Fruit fly (Drosophila melanogaster) whole organism, embryonic: Measurements from ENCODE around the gene Zaf1.

Experiments
- Antp ChIP-seq: fragments of 200-800 bp; sonication (Bioruptor generic); optimal IDR thresholded peaks from 3 replicates; lab custom pipeline; 2016; ENCODE audit warnings: missing biosample characterization, missing genetic modification characterization
- Atf6 ChIP-seq: fragments of 200-800 bp; sonication (Bioruptor generic); IDR thresholded peaks from 2 replicates; pipeline ENCODE4 v1.3.6; 2022; ENCODE audit warnings: missing biosample characterization, missing genetic modification characterization
- B-H1 ChIP-seq: fragments of 200-800 bp; sonication (Bioruptor generic); IDR thresholded peaks from 3 replicates; pipeline ENCODE4 v1.3.6; 2022; ENCODE audit warnings: missing biosample characterization, missing genetic modification characterization
- CG12155 ChIP-seq: fragments of 200-800 bp; sonication (Bioruptor generic); optimal IDR thresholded peaks from 3 replicates; lab custom pipeline; 2016; ENCODE audit warnings: missing biosample characterization, missing genetic modification characterization
- CG14014 ChIP-seq: fragments of 200-800 bp; sonication (Bioruptor generic); IDR thresholded peaks from 2 replicates; pipeline ENCODE4 v1.3.6; 2022; ENCODE audit warnings: missing biosample characterization, missing genetic modification characterization
- CG14441 ChIP-seq: fragments of 200-800 bp; sonication (Bioruptor generic); IDR thresholded peaks from 2 replicates; pipeline ENCODE4 v1.3.6; 2022; ENCODE audit warnings: missing biosample characterization, missing genetic modification characterization
- CG15269 ChIP-seq: fragments of 200-800 bp; sonication (Bioruptor generic); optimal IDR thresholded peaks from 2 replicates; lab custom pipeline; 2018; ENCODE audit warnings: missing biosample characterization, mild to moderate bottlenecking, missing genetic modification characterization, moderate library complexity
- CG15601 ChIP-seq: fragments of 200-800 bp; sonication (Bioruptor generic); optimal IDR thresholded peaks from 3 replicates; lab custom pipeline; 2019; ENCODE audit warnings: missing biosample characterization, mild to moderate bottlenecking, missing genetic modification characterization, moderate library complexity
- CG1602 ChIP-seq: fragments of 200-800 bp; sonication (Bioruptor generic); optimal IDR thresholded peaks from 3 replicates; lab custom pipeline; 2016; ENCODE audit warnings: missing biosample characterization, missing genetic modification characterization
- CG17359 ChIP-seq: fragments of 200-800 bp; sonication (Bioruptor generic); optimal IDR thresholded peaks from 3 replicates; lab custom pipeline; 2018; ENCODE audit warnings: missing biosample characterization, mild to moderate bottlenecking, missing genetic modification characterization, moderate library complexity
- CG17385 ChIP-seq: fragments of 200-800 bp; sonication (Bioruptor generic); optimal IDR thresholded peaks from 3 replicates; lab custom pipeline; 2018; ENCODE audit warnings: missing biosample characterization, mild to moderate bottlenecking, missing genetic modification characterization
- CG18599 ChIP-seq: fragments of 200-800 bp; sonication (Bioruptor generic); optimal IDR thresholded peaks from 3 replicates; lab custom pipeline; 2017; ENCODE audit warnings: missing biosample characterization, missing genetic modification characterization, mild to moderate bottlenecking, moderate library complexity, missing genetic modification reagents
- CG2116 ChIP-seq: fragments of 200-800 bp; sonication (Bioruptor generic); optimal IDR thresholded peaks from 3 replicates; lab custom pipeline; 2018; ENCODE audit warnings: missing biosample characterization, mild to moderate bottlenecking, missing genetic modification characterization
- CG2129 ChIP-seq: fragments of 200-800 bp; sonication (Bioruptor generic); IDR thresholded peaks from 2 replicates; pipeline ENCODE4 v1.3.6; 2022; ENCODE audit warnings: missing biosample characterization, missing genetic modification characterization; ENCODE audit not compliant: partially characterized antibody
- CG3281 ChIP-seq: fragments of 200-800 bp; sonication (Bioruptor generic); optimal IDR thresholded peaks from 3 replicates; lab custom pipeline; 2017; ENCODE audit warnings: missing biosample characterization, mild to moderate bottlenecking, missing genetic modification characterization
- CG34376 ChIP-seq: fragments of 200-800 bp; sonication (Bioruptor generic); optimal IDR thresholded peaks from 2 replicates; lab custom pipeline; 2018; ENCODE audit warnings: missing biosample characterization, mild to moderate bottlenecking, missing genetic modification characterization
- CG3726 ChIP-seq: fragments of 200-800 bp; sonication (Bioruptor generic); IDR thresholded peaks from 3 replicates; pipeline ENCODE4, ENCODE4 v1.3.6; 2022; ENCODE audit warnings: missing biosample characterization, missing genetic modification characterization
- CG4617 ChIP-seq: fragments of 200-800 bp; sonication (Bioruptor generic); optimal IDR thresholded peaks from 3 replicates; lab custom pipeline; 2016; ENCODE audit warnings: missing biosample characterization, missing genetic modification characterization, borderline replicate concordance
- CG5245 ChIP-seq: fragments of 200-800 bp; sonication (Bioruptor generic); optimal IDR thresholded peaks from 3 replicates; lab custom pipeline; 2016; ENCODE audit warnings: missing biosample characterization, missing genetic modification characterization
- CG7839 ChIP-seq: fragments of 200-800 bp; sonication (Bioruptor generic); optimal IDR thresholded peaks from 3 replicates; lab custom pipeline; 2018; ENCODE audit warnings: missing biosample characterization, mild to moderate bottlenecking, missing genetic modification characterization, moderate library complexity
- CG8388 ChIP-seq: fragments of 200-800 bp; sonication (Bioruptor generic); optimal IDR thresholded peaks from 2 replicates; lab custom pipeline; 2019; ENCODE audit warnings: missing biosample characterization, mild to moderate bottlenecking, missing genetic modification characterization, moderate library complexity
- Dbx ChIP-seq: fragments of 200-800 bp; sonication (Bioruptor generic); IDR thresholded peaks from 3 replicates; pipeline ENCODE4 v1.3.6; 2022; ENCODE audit warnings: missing biosample characterization, missing genetic modification characterization
- Dek ChIP-seq: fragments of 200-800 bp; sonication (Bioruptor generic); optimal IDR thresholded peaks from 3 replicates; lab custom pipeline; 2019; ENCODE audit warnings: missing biosample characterization, mild to moderate bottlenecking, missing genetic modification characterization, moderate library complexity
- E2f2 ChIP-seq: fragments of 200-800 bp; sonication (Bioruptor generic); IDR thresholded peaks from 2 replicates; pipeline ENCODE4 v1.3.6; 2022; ENCODE audit warnings: missing biosample characterization, missing genetic modification characterization
- Hand ChIP-seq: fragments of 200-800 bp; sonication (Bioruptor generic); optimal IDR thresholded peaks from 2 replicates; lab custom pipeline; 2017; ENCODE audit warnings: mild to moderate bottlenecking, missing biosample characterization, missing genetic modification reagents, missing genetic modification characterization
- MESR4 ChIP-seq: fragments of 200-800 bp; sonication (Bioruptor generic); optimal IDR thresholded peaks from 2 replicates; lab custom pipeline; 2018; ENCODE audit warnings: missing biosample characterization, mild to moderate bottlenecking, missing genetic modification characterization, moderate library complexity
- NK7.1 ChIP-seq: fragments of 200-800 bp; sonication (Bioruptor generic); optimal IDR thresholded peaks from 3 replicates; lab custom pipeline; 2016; ENCODE audit warnings: missing biosample characterization, missing genetic modification characterization
- Neu2 ChIP-seq: fragments of 200-800 bp; sonication (Bioruptor generic); optimal IDR thresholded peaks from 3 replicates; lab custom pipeline; 2016; ENCODE audit warnings: missing biosample characterization, missing genetic modification characterization, borderline replicate concordance
- Ptx1 ChIP-seq: fragments of 200-800 bp; sonication (Bioruptor generic); IDR thresholded peaks from 2 replicates; pipeline ENCODE4 v1.3.6; 2022; ENCODE audit warnings: missing biosample characterization, missing genetic modification characterization
- Side ChIP-seq: fragments of 200-800 bp; sonication (Bioruptor generic); optimal IDR thresholded peaks from 2 replicates; lab custom pipeline; 2016; ENCODE audit warnings: missing biosample characterization, missing genetic modification characterization
- Six4 ChIP-seq: fragments of 200-800 bp; sonication (Bioruptor generic); optimal IDR thresholded peaks from 2 replicates; lab custom pipeline; 2016; ENCODE audit warnings: missing biosample characterization, missing genetic modification characterization
- Sry-β ChIP-seq: fragments of 200-800 bp; sonication (Bioruptor generic); optimal IDR thresholded peaks from 2 replicates; lab custom pipeline; 2018; ENCODE audit warnings: missing biosample characterization, mild to moderate bottlenecking, missing genetic modification characterization, moderate library complexity
- Sry-δ ChIP-seq: fragments of 200-800 bp; sonication (Bioruptor generic); optimal IDR thresholded peaks from 2 replicates; lab custom pipeline; 2016; ENCODE audit warnings: missing biosample characterization, missing genetic modification characterization
- ap ChIP-seq: fragments of 200-800 bp; sonication (Bioruptor generic); IDR thresholded peaks from 2 replicates; pipeline ENCODE4 v1.3.6; 2022; ENCODE audit warnings: missing biosample characterization, missing genetic modification characterization
- ci ChIP-seq: fragments of 200-800 bp; sonication (Bioruptor generic); IDR thresholded peaks from 3 replicates; pipeline ENCODE4 v1.3.6; 2022; ENCODE audit warnings: missing biosample characterization, missing genetic modification characterization
- cwo ChIP-seq: fragments of 200-800 bp; sonication (Bioruptor generic); optimal IDR thresholded peaks from 3 replicates; lab custom pipeline; 2017; ENCODE audit warnings: missing biosample characterization, missing genetic modification characterization, mild to moderate bottlenecking, moderate library complexity, missing genetic modification reagents
- gce ChIP-seq: fragments of 200-800 bp; sonication (Bioruptor generic); IDR thresholded peaks from 3 replicates; pipeline ENCODE4 v1.3.6; 2022; ENCODE audit warnings: missing biosample characterization, missing genetic modification characterization
- hkb ChIP-seq, 2 experiments: fragments of 200-800 bp in 1 of 2; fragments of >200 bp in 1 of 2; sonication (Bioruptor generic) in 1 of 2; IDR thresholded peaks in 1 of 2; optimal IDR thresholded peaks in 1 of 2; 2 replicates each; pipeline versions ENCODE4 v1.3.6 to Lab custom; 2017 to 2022; ENCODE audit warnings: missing biosample characterization in 1 of 2, missing genetic modification characterization in 1 of 2
- jigr1 ChIP-seq: fragments of 200-800 bp; sonication (Bioruptor generic); IDR thresholded peaks from 3 replicates; pipeline ENCODE4 v1.3.6; 2022; ENCODE audit warnings: missing biosample characterization, missing genetic modification characterization
- jing ChIP-seq: fragments of 200-800 bp; sonication (Bioruptor generic); optimal IDR thresholded peaks from 2 replicates; lab custom pipeline; 2018; ENCODE audit warnings: missing biosample characterization, mild to moderate bottlenecking, missing genetic modification characterization
- kah ChIP-seq: fragments of 200-800 bp; sonication (Bioruptor generic); optimal IDR thresholded peaks from 2 replicates; lab custom pipeline; 2018; ENCODE audit warnings: missing biosample characterization, mild to moderate bottlenecking, missing genetic modification characterization
- lmd ChIP-seq: fragments of 200-800 bp; sonication (Bioruptor generic); IDR thresholded peaks from 2 replicates; pipeline ENCODE4 v1.3.6; 2022; ENCODE audit warnings: missing biosample characterization, missing genetic modification characterization
- pum ChIP-seq: fragments of 200-800 bp; sonication (Bioruptor generic); optimal IDR thresholded peaks from 2 replicates; lab custom pipeline; 2016; ENCODE audit warnings: missing biosample characterization, missing genetic modification characterization
- ro ChIP-seq: fragments of 200-800 bp; sonication (Bioruptor generic); IDR thresholded peaks from 2 replicates; pipeline ENCODE4 v1.3.6; 2022; ENCODE audit warnings: missing biosample characterization, missing genetic modification characterization
- scrt ChIP-seq: fragments of 200-800 bp; sonication (Bioruptor generic); optimal IDR thresholded peaks from 2 replicates; lab custom pipeline; 2018; ENCODE audit warnings: missing biosample characterization, mild to moderate bottlenecking, missing genetic modification characterization, moderate library complexity
- shn ChIP-seq: fragments of 200-800 bp; sonication (Bioruptor generic); optimal IDR thresholded peaks from 3 replicates; lab custom pipeline; 2016; ENCODE audit warnings: missing biosample characterization, missing genetic modification characterization
- sqz ChIP-seq: fragments of 200-800 bp; sonication (Bioruptor generic); optimal IDR thresholded peaks from 3 replicates; lab custom pipeline; 2018; ENCODE audit warnings: missing biosample characterization, mild to moderate bottlenecking, missing genetic modification characterization
- tin ChIP-seq: fragments of 200-800 bp; sonication (Bioruptor generic); optimal IDR thresholded peaks from 3 replicates; lab custom pipeline; 2016; ENCODE audit warnings: missing biosample characterization, missing genetic modification characterization
- zen2 ChIP-seq: fragments of 200-800 bp; sonication (Bioruptor generic); IDR thresholded peaks from 3 replicates; pipeline ENCODE4 v1.3.6; 2022; ENCODE audit warnings: missing biosample characterization, missing genetic modification characterization; ENCODE audit not compliant: partially characterized antibody

Gene Zaf1

dm6 chr3R:11613252-11614036 lies 12.0 kb downstream of the Zaf1 start (continued):
- peak; percentile 82 for TF ChIP-seq Ptx1
- peak; percentile 79 for TF ChIP-seq Dbx (GFP tag; lab: Robert Waterston, UW)
- TF ChIP-seq kah (GFP tag; lab: Kevin White, UChicago), result no peak
- no peak for TF ChIP-seq Hand
- TF ChIP-seq Dek (tag; lab: Kevin White, UChicago), result peak; percentile 56
- TF ChIP-seq CG3281 (GFP tag; lab: Kevin White, UChicago), result no peak
- TF ChIP-seq CG18599 (GFP tag; lab: Kevin White, UChicago), result no peak
- no peak for TF ChIP-seq scrt
- no peak for TF ChIP-seq gce (GFP tag; lab: Robert Waterston, UW)
- TF ChIP-seq CG15601 (tag; lab: Kevin White, UChicago), result peak; percentile 46
- peak; percentile 22 for TF ChIP-seq Antp (GFP tag; lab: Kevin White, UChicago)
- TF ChIP-seq Sry-β (GFP tag; lab: Kevin White, UChicago), result no peak
- TF ChIP-seq ci (GFP tag; lab: Robert Waterston, UW), result peak; percentile 68; the same call in 2 of the 3 replicates
- no peak for TF ChIP-seq MESR4 (GFP tag; lab: Kevin White, UChicago)
- TF ChIP-seq Sry-δ (GFP tag; lab: Kevin White, UChicago), result peak; percentile 24
- peak; percentile 11; the same call in 1 of the 2 replicates for TF ChIP-seq ap (GFP tag; lab: Robert Waterston, UW)
- TF ChIP-seq CG15269 (tag; lab: Kevin White, UChicago), result peak; percentile 34
- peak; percentile 84 for TF ChIP-seq E2f2 (GFP tag; lab: Robert Waterston, UW)
- peak; percentile 69 for TF ChIP-seq lmd (GFP tag; lab: Robert Waterston, UW)
- TF ChIP-seq CG12155 (GFP tag; lab: Kevin White, UChicago), result peak; percentile 51
- peak; percentile 64 for TF ChIP-seq CG14014 (GFP tag; lab: Robert Waterston, UW)
- TF ChIP-seq jing (GFP tag; lab: Kevin White, UChicago), result no peak
- peak; percentile 66 for TF ChIP-seq tin (GFP tag; lab: Kevin White, UChicago)
- no peak for TF ChIP-seq zen2 (GFP tag; lab: Robert Waterston, UW)
- TF ChIP-seq shn (GFP tag; lab: Kevin White, UChicago), result peak; percentile 38
- no peak for TF ChIP-seq Neu2 (GFP tag; lab: Kevin White, UChicago)
- peak; percentile 35 for TF ChIP-seq Six4 (GFP tag; lab: Kevin White, UChicago)
- no peak for TF ChIP-seq sqz (GFP tag; lab: Kevin White, UChicago)
- peak; percentile 14 for TF ChIP-seq Side (GFP tag; lab: Kevin White, UChicago)
- TF ChIP-seq jigr1 (GFP tag; lab: Robert Waterston, UW), result no peak
- peak; percentile 17 for TF ChIP-seq CG2116 (GFP tag; lab: Kevin White, UChicago)
- no peak for TF ChIP-seq CG3726 (GFP tag; lab: Robert Waterston, UW)
- TF ChIP-seq ro, result no peak
- peak; percentile 71 for TF ChIP-seq CG7839 (tag; lab: Kevin White, UChicago)
- TF ChIP-seq hkb (optimal IDR thresholded peaks at IDR 0.05; lab: Kevin White, UChicago), result peak; percentile 64
- TF ChIP-seq hkb (GFP tag; IDR thresholded peaks at IDR 0.05; lab: Robert Waterston, UW), result no peak
- TF ChIP-seq cwo (GFP tag; lab: Kevin White, UChicago), result no peak
- no peak for TF ChIP-seq Atf6
- peak; percentile 49 for TF ChIP-seq pum (GFP tag; lab: Kevin White, UChicago)
- TF ChIP-seq CG4617 (GFP tag; lab: Kevin White, UChicago), result peak; percentile 18
- TF ChIP-seq CG14441 (GFP tag; lab: Robert Waterston, UW), result peak; percentile 78
- peak; percentile 41 for TF ChIP-seq CG17359 (tag; lab: Kevin White, UChicago)
- TF ChIP-seq CG8388 (GFP tag; lab: Kevin White, UChicago), result no peak
- TF ChIP-seq NK7.1 (GFP tag; lab: Kevin White, UChicago), result peak; percentile 51
- TF ChIP-seq CG34376 (GFP tag; lab: Kevin White, UChicago), result no peak
- peak; percentile 78 for TF ChIP-seq CG1602
- TF ChIP-seq CG5245 (GFP tag; lab: Kevin White, UChicago), result peak; percentile 83
- TF ChIP-seq B-H1 (GFP tag; lab: Robert Waterston, UW), result no peak; the same call in 2 of the 3 replicates
- TF ChIP-seq CG2129 (GFP tag; lab: Robert Waterston, UW), result no peak
- peak; percentile 42 for TF ChIP-seq CG17385
